Worm (Caenorhabditis elegans) whole organism, L1 larva: ENCODE measurements around the gene B0524.2.

Source experiments
- dpl-1 ChIP-seq, 3 experiments: fragments of 150-350 bp in 2 of 3; sonication (generic microtip) in 1 of 3; optimal IDR thresholded peaks; 2 replicates each; lab custom pipeline; 2014 to 2017; ENCODE audit warnings: missing biosample characterization in 3 of 3, missing genetic modification characterization in 3 of 3, missing genetic modification reagents in 3 of 3
- fos-1 ChIP-seq: fragments of 150-350 bp; optimal IDR thresholded peaks from 2 replicates; lab custom pipeline; 2014; ENCODE audit warnings: missing biosample characterization, missing genetic modification characterization
- lin-13 ChIP-seq: fragments of 150-350 bp; optimal IDR thresholded peaks from 2 replicates; lab custom pipeline; 2014; ENCODE audit warnings: missing biosample characterization, missing genetic modification reagents, missing genetic modification characterization
- nhr-28 ChIP-seq: fragments of 150-350 bp; optimal IDR thresholded peaks from 2 replicates; lab custom pipeline; 2014; ENCODE audit warnings: missing biosample characterization, missing genetic modification characterization
- nhr-47 ChIP-seq: sonication (generic microtip); optimal IDR thresholded peaks from 2 replicates; lab custom pipeline; 2016; ENCODE audit warnings: mild to moderate bottlenecking, missing genetic modification characterization, moderate library complexity, missing compliant biosample characterization
- nhr-76 ChIP-seq: sonication (generic microtip); optimal IDR thresholded peaks from 2 replicates; lab custom pipeline; 2017; ENCODE audit warnings: missing biosample characterization, missing genetic modification characterization
- unc-62 ChIP-seq: fragments of 150-350 bp; optimal IDR thresholded peaks from 2 replicates; lab custom pipeline; 2014; ENCODE audit warnings: missing biosample characterization, missing genetic modification reagents, missing genetic modification characterization
- ztf-11 ChIP-seq, 2 experiments: sonication (generic microtip); optimal IDR thresholded peaks; 2 replicates each; lab custom pipeline; 2016 to 2017; ENCODE audit warnings: missing genetic modification characterization in 2 of 2, missing biosample characterization in 1 of 2, missing compliant biosample characterization in 1 of 2
- ztf-4 ChIP-seq: fragments of 150-350 bp; optimal IDR thresholded peaks from 2 replicates; lab custom pipeline; 2014; ENCODE audit warnings: missing biosample characterization, missing genetic modification characterization

DNA sequence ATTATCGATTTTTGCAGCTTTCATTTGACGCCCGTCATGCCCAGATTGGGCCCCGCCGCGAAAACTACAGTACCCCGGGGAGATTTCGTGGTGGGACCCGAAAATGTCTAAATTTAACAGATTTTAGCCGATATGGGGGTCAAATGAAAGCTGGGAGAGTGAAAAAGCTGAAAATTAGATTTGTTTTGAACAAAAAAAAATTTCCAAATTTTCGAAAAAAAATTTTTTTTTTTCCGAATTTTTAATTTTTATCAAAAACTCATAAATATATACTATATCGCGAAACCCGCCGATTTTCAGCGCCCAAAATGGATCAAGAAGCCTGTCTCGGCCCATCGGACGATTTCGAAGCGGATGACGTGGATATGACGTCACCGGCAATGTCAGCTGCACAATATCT is 15.8 kb upstream of the B0524.2 start, which contains the start of gene smi-1:
- TF ChIP-seq nhr-47, result no peak
- TF ChIP-seq dpl-1 (GFP tag; optimal IDR thresholded peaks at IDR 0.05; lab: Kevin White, UChicago), result no peak
- no peak for TF ChIP-seq lin-13 (GFP tag; lab: Kevin White, UChicago)
- TF ChIP-seq nhr-76 (tag; lab: Kevin White, UChicago), result no peak
- no peak for TF ChIP-seq ztf-11 (tag; optimal IDR thresholded peaks at IDR 0.05; lab: Kevin White, UChicago)
- TF ChIP-seq ztf-4 (tag; lab: Kevin White, UChicago), result no peak
- no peak for TF ChIP-seq nhr-28 (tag; lab: Kevin White, UChicago)
- no peak for TF ChIP-seq fos-1 (tag; lab: Kevin White, UChicago)
- TF ChIP-seq unc-62 (GFP tag; lab: Kevin White, UChicago), result no peak
